Worm (Caenorhabditis elegans) whole organism, L2 larva: ENCODE measurements around the gene F37B12.1.

Experiments
- elt-3 ChIP-seq: sonication (generic microtip); optimal IDR thresholded peaks from 2 replicates; lab custom pipeline; 2017; ENCODE audit warnings: missing biosample characterization, missing genetic modification characterization
- mdl-1 ChIP-seq, 2 experiments: fragments of 150-350 bp in 1 of 2; sonication (generic microtip) in 1 of 2; optimal IDR thresholded peaks; 2 replicates each; lab custom pipeline; 2017; ENCODE audit warnings: missing biosample characterization in 2 of 2, missing genetic modification characterization in 2 of 2
- unc-62 ChIP-seq: fragments of 150-350 bp; optimal IDR thresholded peaks from 2 replicates; lab custom pipeline; 2014; ENCODE audit warnings: missing biosample characterization, missing genetic modification reagents, missing genetic modification characterization
- zag-1 ChIP-seq: fragments of 150-350 bp; optimal IDR thresholded peaks from 2 replicates; lab custom pipeline; 2014; ENCODE audit warnings: missing biosample characterization, missing genetic modification characterization

ce11 chrII:9028096-9028495 is 972 bp downstream of the F37B12.1 start:
- no peak for TF ChIP-seq mdl-1 (tag; optimal IDR thresholded peaks at IDR 0.05; lab: Kevin White, UChicago)
- no peak for TF ChIP-seq elt-3 (tag; lab: Kevin White, UChicago)
- TF ChIP-seq zag-1 (tag; lab: Kevin White, UChicago), result no peak
- TF ChIP-seq unc-62 (GFP tag; lab: Kevin White, UChicago), result no peak
